Worm (Caenorhabditis elegans) whole organism, L1 larva: ENCODE results near the gene str-6.

Experiments
- C16A3.4 ChIP-seq: fragments of 150-350 bp; optimal IDR thresholded peaks from 2 replicates; lab custom pipeline; 2014; ENCODE audit warnings: missing biosample characterization, missing genetic modification characterization
- C34B4.2 ChIP-seq: sonication (generic microtip); optimal IDR thresholded peaks from 2 replicates; lab custom pipeline; 2017; ENCODE audit warnings: mild to moderate bottlenecking, missing genetic modification characterization, missing compliant biosample characterization
- Y116A8C.19 ChIP-seq: sonication (generic microtip); optimal IDR thresholded peaks from 2 replicates; lab custom pipeline; 2016; ENCODE audit warnings: missing compliant biosample characterization, missing genetic modification characterization, borderline replicate concordance
- alr-1 ChIP-seq: fragments of 200-800 bp; sonication (Bioruptor generic); optimal IDR thresholded peaks from 2 replicates; lab custom pipeline; 2018; ENCODE audit warnings: borderline replicate concordance, mild to moderate bottlenecking, missing genetic modification characterization, missing compliant biosample characterization
- aly-2 ChIP-seq: fragments of 150-350 bp; optimal IDR thresholded peaks from 2 replicates; lab custom pipeline; 2014; ENCODE audit warnings: missing biosample characterization, missing genetic modification characterization
- ama-1 ChIP-seq: fragments of 150-350 bp; optimal IDR thresholded peaks from 2 replicates; lab custom pipeline; 2014
- blmp-1 ChIP-seq: fragments of 150-350 bp; optimal IDR thresholded peaks from 2 replicates; lab custom pipeline; 2014; ENCODE audit warnings: missing biosample characterization, missing genetic modification characterization
- ceh-8 ChIP-seq: fragments of 200-800 bp; sonication (Bioruptor generic); optimal IDR thresholded peaks from 2 replicates; lab custom pipeline; 2018; ENCODE audit warnings: mild to moderate bottlenecking, missing genetic modification characterization, moderate library complexity, missing compliant biosample characterization
- efl-3 ChIP-seq: fragments of 200-800 bp; sonication (Bioruptor generic); optimal IDR thresholded peaks from 2 replicates; lab custom pipeline; 2018; ENCODE audit warnings: mild to moderate bottlenecking, missing genetic modification characterization, missing compliant biosample characterization
- egl-27 ChIP-seq, 2 experiments: fragments of 150-350 bp in 1 of 2; sonication (generic microtip); optimal IDR thresholded peaks; 3 replicates each; lab custom pipeline; 2017 to 2018; ENCODE audit warnings: missing biosample characterization in 2 of 2, missing genetic modification characterization in 2 of 2, missing genetic modification reagents in 2 of 2
- elt-2 ChIP-seq: sonication (generic microtip); optimal IDR thresholded peaks from 2 replicates; lab custom pipeline; 2016; ENCODE audit warnings: missing genetic modification characterization, mild to moderate bottlenecking, inconsistent platforms, missing compliant biosample characterization, missing genetic modification reagents
- ets-5 ChIP-seq: fragments of 200-800 bp; sonication (Bioruptor generic); IDR thresholded peaks from 2 replicates; pipeline ENCODE4 v1.3.6; 2022; ENCODE audit warnings: missing genetic modification characterization, missing compliant biosample characterization
- fkh-4 ChIP-seq: sonication (generic microtip); optimal IDR thresholded peaks from 2 replicates; lab custom pipeline; 2016; ENCODE audit warnings: missing compliant biosample characterization, missing genetic modification characterization, borderline replicate concordance
- irx-1 ChIP-seq: sonication (generic microtip); optimal IDR thresholded peaks from 2 replicates; lab custom pipeline; 2016; ENCODE audit warnings: missing genetic modification characterization, missing compliant biosample characterization
- jun-1 ChIP-seq: fragments of 150-350 bp; optimal IDR thresholded peaks from 2 replicates; lab custom pipeline; 2014; ENCODE audit warnings: missing biosample characterization, missing genetic modification reagents, missing genetic modification characterization
- lin-13 ChIP-seq: fragments of 150-350 bp; optimal IDR thresholded peaks from 2 replicates; lab custom pipeline; 2014; ENCODE audit warnings: missing biosample characterization, missing genetic modification reagents, missing genetic modification characterization
- lin-35 ChIP-seq, 2 experiments: fragments of 150-350 bp; optimal IDR thresholded peaks; 2 replicates each; lab custom pipeline; 2014; ENCODE audit warnings: missing biosample characterization in 2 of 2, missing genetic modification characterization in 2 of 2, missing genetic modification reagents in 2 of 2
- lsy-2 ChIP-seq, 2 experiments: fragments of 150-350 bp; optimal IDR thresholded peaks; 2 replicates each; lab custom pipeline; 2014; ENCODE audit warnings: missing biosample characterization in 2 of 2, missing genetic modification characterization in 2 of 2
- mab-9 ChIP-seq: fragments of 200-800 bp; sonication (Bioruptor generic); IDR thresholded peaks from 2 replicates; pipeline ENCODE4 v1.3.6; 2022; ENCODE audit warnings: missing genetic modification reagents, missing genetic modification characterization, missing compliant biosample characterization
- nhr-11 ChIP-seq: fragments of 150-350 bp; optimal IDR thresholded peaks from 2 replicates; lab custom pipeline; 2014; ENCODE audit warnings: missing biosample characterization, missing genetic modification characterization
- nhr-47 ChIP-seq: sonication (generic microtip); optimal IDR thresholded peaks from 2 replicates; lab custom pipeline; 2016; ENCODE audit warnings: mild to moderate bottlenecking, missing genetic modification characterization, moderate library complexity, missing compliant biosample characterization
- nhr-76 ChIP-seq: sonication (generic microtip); optimal IDR thresholded peaks from 2 replicates; lab custom pipeline; 2017; ENCODE audit warnings: missing biosample characterization, missing genetic modification characterization
- nhr-77 ChIP-seq: fragments of 150-350 bp; optimal IDR thresholded peaks from 2 replicates; lab custom pipeline; 2014; ENCODE audit warnings: missing biosample characterization, missing genetic modification characterization
- nhr-85 ChIP-seq: sonication (generic microtip); peaks from one replicate; lab custom pipeline; 2016; ENCODE audit warnings: missing genetic modification characterization, inconsistent platforms, missing compliant biosample characterization
- pag-3 ChIP-seq: sonication (generic microtip); optimal IDR thresholded peaks from 2 replicates; lab custom pipeline; 2017; ENCODE audit warnings: missing genetic modification characterization, mild to moderate bottlenecking, missing compliant biosample characterization, antibody characterized with exemption, borderline replicate concordance; ENCODE audit not compliant: insufficient read depth
- pax-3 ChIP-seq: fragments of 200-800 bp; sonication (Bioruptor generic); optimal IDR thresholded peaks from 2 replicates; lab custom pipeline; 2018; ENCODE audit warnings: mild to moderate bottlenecking, missing genetic modification characterization, moderate library complexity, missing compliant biosample characterization
- pqm-1 ChIP-seq: sonication (generic microtip); optimal IDR thresholded peaks from 3 replicates; lab custom pipeline; 2017; ENCODE audit warnings: missing biosample characterization, missing genetic modification characterization
- snpc-4 ChIP-seq: fragments of 150-350 bp; optimal IDR thresholded peaks from 2 replicates; lab custom pipeline; 2014; ENCODE audit warnings: missing biosample characterization, missing genetic modification characterization
- tbx-2 ChIP-seq: sonication (generic microtip); optimal IDR thresholded peaks from 2 replicates; lab custom pipeline; 2016; ENCODE audit warnings: missing genetic modification characterization, missing compliant biosample characterization
- unc-130 ChIP-seq: fragments of 150-350 bp; optimal IDR thresholded peaks from 2 replicates; lab custom pipeline; 2017; ENCODE audit warnings: missing biosample characterization, missing genetic modification characterization, inconsistent platforms
- unc-30 ChIP-seq: sonication (generic microtip); optimal IDR thresholded peaks from 2 replicates; lab custom pipeline; 2017; ENCODE audit warnings: missing biosample characterization, missing genetic modification characterization
- unc-86 ChIP-seq: sonication (generic microtip); optimal IDR thresholded peaks from 2 replicates; lab custom pipeline; 2016; ENCODE audit warnings: missing genetic modification characterization, missing compliant biosample characterization
- unc-98 ChIP-seq: fragments of 200-800 bp; sonication (Bioruptor generic); IDR thresholded peaks from 2 replicates; pipeline ENCODE4 v1.3.6; 2022; ENCODE audit warnings: missing genetic modification characterization, missing compliant biosample characterization
- zag-1 ChIP-seq: fragments of 150-350 bp; optimal IDR thresholded peaks from 2 replicates; lab custom pipeline; 2014; ENCODE audit warnings: missing biosample characterization, missing genetic modification characterization
- zip-4 ChIP-seq: fragments of 200-800 bp; sonication (Bioruptor generic); optimal IDR thresholded peaks from 2 replicates; lab custom pipeline; 2018; ENCODE audit warnings: mild to moderate bottlenecking, missing genetic modification characterization, moderate library complexity, missing compliant biosample characterization
- ztf-11 ChIP-seq, 2 experiments: sonication (generic microtip); optimal IDR thresholded peaks; 2 replicates each; lab custom pipeline; 2016 to 2017; ENCODE audit warnings: missing genetic modification characterization in 2 of 2, missing biosample characterization in 1 of 2, missing compliant biosample characterization in 1 of 2
- ztf-4 ChIP-seq: fragments of 150-350 bp; optimal IDR thresholded peaks from 2 replicates; lab custom pipeline; 2014; ENCODE audit warnings: missing biosample characterization, missing genetic modification characterization

str-6 gene

DNA sequence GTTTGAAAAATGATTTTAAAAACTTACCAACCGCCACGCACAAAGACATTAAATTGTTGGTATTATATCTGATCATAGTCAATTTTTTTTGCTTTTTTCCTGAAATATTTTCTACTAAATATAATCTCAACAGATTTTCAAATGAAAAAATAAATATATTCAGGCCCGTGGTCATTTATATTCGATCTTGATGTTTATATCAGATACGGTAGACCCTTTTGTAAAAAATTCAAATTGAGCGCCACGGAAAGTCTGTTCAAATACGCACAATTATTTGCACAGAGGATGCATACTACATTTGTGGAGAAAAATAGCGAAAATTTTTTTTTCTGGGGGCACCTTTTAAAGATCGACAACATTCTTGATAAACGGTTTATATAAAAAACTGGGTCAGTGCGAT, 42.4 kb upstream of the str-6 start, which contains the start of gene T26E4.4:
T26E4.4 (minus strand) TSS at position 101 of the 400 bp plus-strand sequence.
- no peak for TF ChIP-seq nhr-77 (tag; lab: Kevin White, UChicago)
- TF ChIP-seq unc-30 (tag; lab: Kevin White, UChicago): no peak
- no peak for TF ChIP-seq mab-9 (GFP tag; lab: Robert Waterston, UW)
- TF ChIP-seq nhr-47 (tag; lab: Kevin White, UChicago): no peak
- no peak for TF ChIP-seq pag-3 (tag; lab: Kevin White, UChicago)
- TF ChIP-seq nhr-85 (tag; lab: Kevin White, UChicago): no peak
- TF ChIP-seq elt-2 (tag; lab: Kevin White, UChicago): no peak
- no peak for TF ChIP-seq ceh-8 (GFP tag; lab: Kevin White, UChicago)
- TF ChIP-seq unc-130 (tag; lab: Kevin White, UChicago): no peak
- no peak for TF ChIP-seq alr-1 (tag; lab: Kevin White, UChicago)
- TF ChIP-seq lin-35 (GFP tag; optimal IDR thresholded peaks at IDR 0.05; lab: Kevin White, UChicago): no peak
- TF ChIP-seq efl-3 (GFP tag; lab: Kevin White, UChicago): no peak
- TF ChIP-seq tbx-2 (tag; lab: Kevin White, UChicago): no peak
- TF ChIP-seq aly-2 (tag; lab: Kevin White, UChicago): no peak
- no peak for TF ChIP-seq ets-5 (GFP tag; lab: Robert Waterston, UW)
- no peak for TF ChIP-seq C16A3.4 (tag; lab: Kevin White, UChicago)
- TF ChIP-seq lsy-2 (tag; optimal IDR thresholded peaks at IDR 0.05; lab: Kevin White, UChicago): no peak
- TF ChIP-seq pax-3: no peak

DNA sequence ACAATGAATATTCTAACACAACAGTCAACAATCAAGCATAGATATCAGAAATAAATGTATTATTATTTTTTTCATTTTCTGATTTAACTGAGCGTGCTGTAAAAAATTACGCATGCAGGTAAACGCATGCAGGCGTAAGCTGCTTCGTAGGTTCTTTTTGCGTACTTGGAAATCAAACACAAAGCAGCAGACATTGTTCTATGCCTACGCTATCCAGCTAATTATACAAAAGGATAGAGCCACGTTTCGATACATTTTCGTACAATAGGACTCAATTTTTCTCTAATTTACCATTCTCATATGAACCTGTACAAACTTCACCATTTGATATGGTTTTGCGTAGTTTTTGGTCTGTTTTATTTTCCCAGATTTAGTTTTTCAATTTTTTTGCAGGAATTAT, 32.5 kb upstream of the str-6 start, which contains the start of gene T26E4.3:
T26E4.3 (plus strand) TSS at position 301 of the 400 bp plus-strand sequence.
- TF ChIP-seq mab-9 (GFP tag; lab: Robert Waterston, UW): no peak
- TF ChIP-seq Y116A8C.19: no peak
- TF ChIP-seq snpc-4: no peak
- TF ChIP-seq unc-86 (tag; lab: Kevin White, UChicago): no peak
- TF ChIP-seq pqm-1: no peak

DNA sequence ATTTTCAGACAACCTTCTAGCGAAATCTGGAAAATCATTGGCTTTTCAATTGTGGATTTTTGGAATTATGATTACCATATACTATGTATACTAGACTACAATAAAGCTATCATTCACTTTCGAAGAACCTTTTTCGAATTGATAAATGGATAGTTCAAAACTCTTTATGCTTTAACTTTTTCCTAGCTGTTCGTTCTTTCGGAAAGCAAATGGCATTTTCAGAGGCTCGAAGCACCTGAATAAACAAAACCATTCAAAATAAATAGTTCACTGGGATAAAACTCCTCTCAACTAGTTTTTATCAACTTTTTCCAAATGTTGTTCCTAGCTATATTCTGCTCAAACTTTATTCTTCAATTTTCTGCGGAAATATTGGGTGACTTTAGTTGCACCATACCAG, 31.1 kb upstream of the str-6 start, which contains the start of gene T26E4.2:
T26E4.2 (plus strand) TSS at position 301 of the 400 bp plus-strand sequence.
- TF ChIP-seq irx-1 (no peak), efl-3 (GFP tag; lab: Kevin White, UChicago) (no peak), mab-9 (GFP tag; lab: Robert Waterston, UW) (no peak), C34B4.2 (tag; lab: Kevin White, UChicago) (no peak), nhr-76 (tag; lab: Kevin White, UChicago) (no peak), jun-1 (no peak), nhr-11 (tag; lab: Kevin White, UChicago) (no peak)

DNA sequence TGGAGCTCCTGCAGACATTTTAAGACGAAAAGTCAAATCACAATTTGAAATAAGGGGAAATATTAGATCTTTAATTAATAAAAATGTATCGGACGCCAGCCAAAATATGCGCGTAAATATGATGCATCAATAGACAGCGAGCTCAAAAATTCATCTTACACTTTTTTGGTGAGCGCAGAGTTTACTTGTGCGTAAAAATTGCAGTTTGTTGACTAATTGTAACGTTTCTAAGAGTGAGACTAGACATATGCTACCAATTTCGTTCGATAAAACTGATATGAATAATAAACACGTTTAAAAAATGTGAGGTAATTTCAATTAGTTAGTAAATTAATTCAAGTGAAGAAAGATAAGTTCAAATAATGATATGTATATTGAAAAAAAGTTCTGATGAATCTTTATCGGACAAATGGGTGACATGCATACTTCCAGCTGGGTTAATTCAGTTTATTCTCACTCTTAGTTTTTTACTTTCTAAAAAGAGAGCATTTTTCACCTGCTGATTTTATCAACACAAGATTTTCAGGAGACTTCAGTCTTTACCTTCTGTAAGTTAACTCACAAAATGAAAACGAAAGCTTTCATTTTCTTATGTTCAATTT, 29.2 kb upstream of the str-6 start, which contains the start of the genes nhr-285 and irld-52:
nhr-285 (minus strand) TSS at position 101 of the 602 bp plus-strand sequence.
irld-52 (plus strand) TSS at position 552 of the 602 bp plus-strand sequence.
- TF ChIP-seq blmp-1 (tag; lab: Kevin White, UChicago) (no peak), ama-1 (lab: Kevin White, UChicago) (no peak), ztf-4 (tag; lab: Kevin White, UChicago) (no peak), unc-30 (tag; lab: Kevin White, UChicago) (no peak), ztf-11 (tag; optimal IDR thresholded peaks at IDR 0.05; lab: Kevin White, UChicago) (no peak), zag-1 (tag; lab: Kevin White, UChicago) (no peak), unc-98 (no peak), egl-27 (tag; optimal IDR thresholded peaks at IDR 0.05; lab: Kevin White, UChicago) (no peak), lin-13 (GFP tag; lab: Kevin White, UChicago) (no peak), fkh-4 (no peak), zip-4 (GFP tag; lab: Kevin White, UChicago) (no peak)
- TF ChIP-seq, all 84 proteins: peak for 0
